Fruit fly (Drosophila melanogaster): Measurements from ENCODE around the gene Glyp.

The Glyp gene

dm6 chr2L:2175090-2175830 lies 44.6 kb downstream of the Glyp start (continued):
- TF ChIP-seq CG3032 (tag; optimal IDR thresholded peaks at IDR 0.05) (no peak), pdm3 (GFP tag; optimal IDR thresholded peaks at IDR 0.05) (peak; percentile 28), lz (GFP tag; optimal IDR thresholded peaks at IDR 0.05) (peak; percentile 18), CG11294 (GFP tag; IDR thresholded peaks at IDR 0.05) (no peak), svp (GFP tag) (peak; percentile 80), topi (GFP tag; optimal IDR thresholded peaks at IDR 0.05) (peak; percentile 51), CG6808 (GFP tag; optimal IDR thresholded peaks at IDR 0.05) (peak; percentile 17), fd59A (GFP tag; optimal IDR thresholded peaks at IDR 0.05) (no peak), Eip78C (GFP tag) (peak; percentile 86), Gug (GFP tag; IDR thresholded peaks at IDR 0.05) (0 out of 2 replicates have a peak, but pooled peaks have one; percentile 15), Hr38 (GFP tag; optimal IDR thresholded peaks at IDR 0.05) (no peak), Hr39 (GFP tag; optimal IDR thresholded peaks at IDR 0.05) (peak; percentile 7), Sox14 (GFP tag; optimal IDR thresholded peaks at IDR 0.05) (peak; percentile 47), CG6163 (GFP tag; IDR thresholded peaks at IDR 0.05) (peak; percentile 60; the same call in 2 of the 3 replicates), Blimp-1 (GFP tag; optimal IDR thresholded peaks at IDR 0.05) (no peak), spab (GFP tag; optimal IDR thresholded peaks at IDR 0.05) (peak; percentile 18), Lpt (GFP tag; optimal IDR thresholded peaks at IDR 0.05) (peak; percentile 71), net (GFP tag; optimal IDR thresholded peaks at IDR 0.05) (no peak), CG6792 (GFP tag; optimal IDR thresholded peaks at IDR 0.05) (peak; percentile 48), CG8632 (GFP tag; optimal IDR thresholded peaks at IDR 0.05) (peak; percentile 29), cyc (GFP tag; optimal IDR thresholded peaks at IDR 0.05) (no peak), CG10669 (GFP tag; optimal IDR thresholded peaks at IDR 0.05) (no peak), Eip75B (GFP tag; optimal IDR thresholded peaks at IDR 0.05) (peak; percentile 9), CG6276 (GFP tag; optimal IDR thresholded peaks at IDR 0.05) (no peak), dac (GFP tag; optimal IDR thresholded peaks at IDR 0.05) (no peak), fd85E (GFP tag; optimal IDR thresholded peaks at IDR 0.05) (no peak), CG16779 (tag; optimal IDR thresholded peaks at IDR 0.05) (peak; percentile 4), salr (GFP tag; optimal IDR thresholded peaks at IDR 0.05) (peak in 1 of 2 experiments; percentile 12), acj6 (GFP tag; optimal IDR thresholded peaks at IDR 0.05) (peak; percentile 52), vri (GFP tag; optimal IDR thresholded peaks at IDR 0.05) (peak; percentile 51), CG7368 (GFP tag; optimal IDR thresholded peaks at IDR 0.05) (no peak), Met (GFP tag; optimal IDR thresholded peaks at IDR 0.05) (peak; percentile 60), CG3919 (GFP tag; optimal IDR thresholded peaks at IDR 0.05) (no peak), CG8319 (GFP tag; optimal IDR thresholded peaks at IDR 0.05) (no peak)

dm6 chr2L:2175930-2176643 lies 45.5 kb downstream of the Glyp start:
- peak; percentile 63 for TF ChIP-seq achi (GFP tag; optimal IDR thresholded peaks at IDR 0.05)
- peak; percentile 33; the same call in 1 of the 2 replicates for TF ChIP-seq CG11294 (GFP tag; IDR thresholded peaks at IDR 0.05)
- peak; percentile 55 for TF ChIP-seq OdsH (GFP tag; optimal IDR thresholded peaks at IDR 0.05)
- TF ChIP-seq CG6854 (GFP tag; optimal IDR thresholded peaks at IDR 0.05) = peak; percentile 50
- TF ChIP-seq CG11762 (GFP tag; optimal IDR thresholded peaks at IDR 0.05; ENCODE audit: insufficient read depth) = peak; percentile 43
- TF ChIP-seq fd85E (GFP tag; optimal IDR thresholded peaks at IDR 0.05) = no peak
- peak; percentile 46 for TF ChIP-seq spab (GFP tag; optimal IDR thresholded peaks at IDR 0.05)
- peak; percentile 62 for TF ChIP-seq pdm3 (GFP tag; optimal IDR thresholded peaks at IDR 0.05)
- TF ChIP-seq CG16779 (tag; optimal IDR thresholded peaks at IDR 0.05) = no peak
- no peak for TF ChIP-seq Ets21C (GFP tag; optimal IDR thresholded peaks at IDR 0.05)
- TF ChIP-seq Sox102F (GFP tag; optimal IDR thresholded peaks at IDR 0.05) = no peak
- peak; percentile 64 for TF ChIP-seq Smox (GFP tag; optimal IDR thresholded peaks at IDR 0.05)
- peak; percentile 55 for TF ChIP-seq CG3032 (tag; optimal IDR thresholded peaks at IDR 0.05)
- peak; percentile 30 for TF ChIP-seq CG4318 (GFP tag; optimal IDR thresholded peaks at IDR 0.05)
- TF ChIP-seq CG10631 (GFP tag; optimal IDR thresholded peaks at IDR 0.05) = peak; percentile 37
- peak; percentile 83 for TF ChIP-seq fkh (GFP tag; optimal IDR thresholded peaks at IDR 0.05)
- TF ChIP-seq lz (GFP tag; optimal IDR thresholded peaks at IDR 0.05) = peak; percentile 67
- peak; percentile 52 for TF ChIP-seq Hr4 (GFP tag; optimal IDR thresholded peaks at IDR 0.05)
- peak; percentile 80 for TF ChIP-seq svp (GFP tag)
- peak; percentile 64 for TF ChIP-seq topi (GFP tag; optimal IDR thresholded peaks at IDR 0.05)
- peak in 1 of 2 experiments; percentile 61 for TF ChIP-seq salr (GFP tag; optimal IDR thresholded peaks at IDR 0.05)
- peak; percentile 57 for TF ChIP-seq CG31627 (GFP tag; optimal IDR thresholded peaks at IDR 0.05)
- TF ChIP-seq Eip78C (GFP tag) = peak; percentile 85
- peak; percentile 36 for TF ChIP-seq CG6163 (GFP tag; IDR thresholded peaks at IDR 0.05)
- TF ChIP-seq Ets96B (tag; optimal IDR thresholded peaks at IDR 0.05) = peak; percentile 30
- peak; percentile 67 for TF ChIP-seq esn (GFP tag; optimal IDR thresholded peaks at IDR 0.05)
